Worm (Caenorhabditis elegans) whole organism, early embryonic: ENCODE results near the gene F46C5.10.

Experiments
- B0310.2 ChIP-seq: sonication (generic microtip); optimal IDR thresholded peaks from 2 replicates; lab custom pipeline; 2016; ENCODE audit warnings: mild to moderate bottlenecking, missing genetic modification characterization, missing compliant biosample characterization
- F13C5.2 ChIP-seq: sonication (generic microtip); optimal IDR thresholded peaks from 2 replicates; lab custom pipeline; 2017; ENCODE audit warnings: mild to moderate bottlenecking, missing genetic modification characterization, inconsistent platforms, missing compliant biosample characterization
- ama-1 ChIP-seq: fragments of 150-350 bp; optimal IDR thresholded peaks from 2 replicates; lab custom pipeline; 2014
- ceh-13 ChIP-seq: fragments of 200-800 bp; sonication (Bioruptor generic); optimal IDR thresholded peaks from 2 replicates; lab custom pipeline; 2018; ENCODE audit warnings: mild to moderate bottlenecking, missing genetic modification characterization, missing compliant biosample characterization
- ceh-36 ChIP-seq: sonication (generic microtip); optimal IDR thresholded peaks from 2 replicates; lab custom pipeline; 2016; ENCODE audit warnings: missing genetic modification characterization, inconsistent platforms, missing compliant biosample characterization
- ets-7 ChIP-seq: sonication (generic microtip); optimal IDR thresholded peaks from 2 replicates; lab custom pipeline; 2016; ENCODE audit warnings: missing genotype, missing genetic modification characterization, missing compliant biosample characterization
- flt-1 ChIP-seq: fragments of 200-800 bp; sonication (Bioruptor generic); IDR thresholded peaks from 2 replicates; pipeline ENCODE4 v1.3.6; 2022; ENCODE audit warnings: missing genetic modification characterization, missing compliant biosample characterization
- hmbx-1 ChIP-seq: sonication (generic microtip); optimal IDR thresholded peaks from 2 replicates; lab custom pipeline; 2016; ENCODE audit warnings: mild to moderate bottlenecking, missing genetic modification characterization, missing compliant biosample characterization
- hmg-4 ChIP-seq: fragments of 200-800 bp; sonication (Bioruptor generic); optimal IDR thresholded peaks from 2 replicates; lab custom pipeline; 2018; ENCODE audit warnings: mild to moderate bottlenecking, missing genetic modification characterization, missing compliant biosample characterization
- hnd-1 ChIP-seq: sonication (generic microtip); optimal IDR thresholded peaks from 2 replicates; lab custom pipeline; 2016; ENCODE audit warnings: missing genetic modification characterization, missing compliant biosample characterization
- scrt-1 ChIP-seq: fragments of 200-800 bp; sonication (Bioruptor generic); IDR thresholded peaks from 2 replicates; pipeline ENCODE4 v1.3.6; 2022; ENCODE audit warnings: missing genetic modification characterization, missing compliant biosample characterization
- tbx-11 ChIP-seq: fragments of 200-800 bp; sonication (Bioruptor generic); IDR thresholded peaks from 2 replicates; pipeline ENCODE4 v1.3.6; 2022; ENCODE audit warnings: missing genetic modification characterization, missing compliant biosample characterization
- tbx-37 ChIP-seq: fragments of 200-800 bp; sonication (Bioruptor generic); conservative IDR thresholded peaks from 2 replicates; pipeline ENCODE4 v1.3.6; 2022; ENCODE audit warnings: missing genetic modification reagents, missing genetic modification characterization, missing compliant biosample characterization
- tra-4 ChIP-seq: sonication (generic microtip); optimal IDR thresholded peaks from 2 replicates; lab custom pipeline; 2017; ENCODE audit warnings: missing genetic modification characterization, missing compliant biosample characterization

ce11 chrII:8770675-8771074, 48.2 kb downstream of the F46C5.10 start, which contains the start of gene let-19:
- TF ChIP-seq hnd-1 (tag; lab: Kevin White, UChicago) = no peak
- no peak for TF ChIP-seq ama-1 (lab: Kevin White, UChicago)
- no peak for TF ChIP-seq tbx-11 (GFP tag; lab: Robert Waterston, UW)
- TF ChIP-seq tbx-37 = no peak
- TF ChIP-seq ets-7 (tag; lab: Kevin White, UChicago) = no peak
- no peak for TF ChIP-seq hmbx-1 (tag; lab: Kevin White, UChicago)
- TF ChIP-seq ceh-13 (GFP tag; lab: Kevin White, UChicago) = no peak
- TF ChIP-seq scrt-1 (GFP tag; lab: Robert Waterston, UW) = no peak
- TF ChIP-seq B0310.2 (tag; lab: Kevin White, UChicago) = no peak
- no peak for TF ChIP-seq flt-1 (GFP tag; lab: Robert Waterston, UW)
- TF ChIP-seq F13C5.2 (tag; lab: Kevin White, UChicago) = no peak
- TF ChIP-seq hmg-4 = no peak
- TF ChIP-seq ceh-36 = no peak
- TF ChIP-seq tra-4 (tag; lab: Kevin White, UChicago) = no peak
